Worm (Caenorhabditis elegans): ENCODE data around the gene hot-3.

ce11 chrII:13899777-13900176 is 32.1 kb downstream of the hot-3 start:
- TF ChIP-seq fos-1 (tag; optimal IDR thresholded peaks at IDR 0.05): no peak
- TF ChIP-seq mep-1 (tag; optimal IDR thresholded peaks at IDR 0.05): no peak
- no peak for TF ChIP-seq zag-1 (tag; optimal IDR thresholded peaks at IDR 0.05)
- TF ChIP-seq php-3 (GFP tag; IDR thresholded peaks at IDR 0.05): no peak
- no peak for TF ChIP-seq lir-3 (tag; optimal IDR thresholded peaks at IDR 0.05)
- no peak for TF ChIP-seq ZK546.5 (tag; optimal IDR thresholded peaks at IDR 0.05)
